Worm (Caenorhabditis elegans): Measurements from ENCODE around the gene R02E4.1.
A peak's percentile ranks its signal among the peaks of the same experiment; 100 is the strongest.

The R02E4.1 gene

ce11 chrX:4142202-4142601 lies 37.9 kb upstream of the R02E4.1 start:
- TF ChIP-seq ces-1 (GFP tag; optimal IDR thresholded peaks at IDR 0.05) (no peak), elt-2 (tag; optimal IDR thresholded peaks at IDR 0.05) (peak; percentile 90), unc-86 (tag; optimal IDR thresholded peaks at IDR 0.05) (peak; percentile 60), ztf-11 (tag; optimal IDR thresholded peaks at IDR 0.05) (no peak), ceh-63 (GFP tag; optimal IDR thresholded peaks at IDR 0.05) (no peak), dpl-1 (GFP tag; optimal IDR thresholded peaks at IDR 0.05) (peak; percentile 12 to 49 (median 43)), hlh-4 (tag; optimal IDR thresholded peaks at IDR 0.05) (peak; percentile 40), nhr-12 (tag; optimal IDR thresholded peaks at IDR 0.05) (peak; percentile 37), zag-1 (tag; optimal IDR thresholded peaks at IDR 0.05) (peak; percentile 32), aha-1 (tag; optimal IDR thresholded peaks at IDR 0.05) (peak; percentile 100), vab-15 (tag; optimal IDR thresholded peaks at IDR 0.05) (no peak), blmp-1 (tag; optimal IDR thresholded peaks at IDR 0.05) (peak; percentile 48), snpc-4 (tag; optimal IDR thresholded peaks at IDR 0.05) (peak; percentile 60), hlh-17 (GFP tag; optimal IDR thresholded peaks at IDR 0.05; ENCODE audit: borderline replicate concordance) (peak; percentile 19), nhr-11 (tag; optimal IDR thresholded peaks at IDR 0.05) (peak; percentile 29), lin-35 (GFP tag; optimal IDR thresholded peaks at IDR 0.05) (peak; percentile 19 to 88), C34B4.2 (tag; optimal IDR thresholded peaks at IDR 0.05) (no peak), fos-1 (tag; optimal IDR thresholded peaks at IDR 0.05) (no peak), unc-98 (GFP tag; IDR thresholded peaks at IDR 0.05) (peak; percentile 68), Y116A8C.19 (tag; optimal IDR thresholded peaks at IDR 0.05; ENCODE audit: borderline replicate concordance) (no peak), fkh-4 (tag; optimal IDR thresholded peaks at IDR 0.05; ENCODE audit: borderline replicate concordance) (no peak), dsc-1 (tag; optimal IDR thresholded peaks at IDR 0.05) (peak; percentile 9), nhr-19 (GFP tag; conservative IDR thresholded peaks at IDR 0.05) (peak; percentile 96), ceh-82 (tag; optimal IDR thresholded peaks at IDR 0.05) (peak in 2 of 3 experiments; percentile 30 to 41), grh-1 (GFP tag; IDR thresholded peaks at IDR 0.05) (peak; percentile 76), tlp-1 (tag; optimal IDR thresholded peaks at IDR 0.05) (no peak), hpl-2 (GFP tag; optimal IDR thresholded peaks at IDR 0.05) (peak; percentile 10), irx-1 (tag; optimal IDR thresholded peaks at IDR 0.05) (peak; percentile 82), F16B12.6 (tag; optimal IDR thresholded peaks at IDR 0.05) (no peak), tbx-2 (tag; optimal IDR thresholded peaks at IDR 0.05) (peak; percentile 93), C04F5.9 (tag; optimal IDR thresholded peaks at IDR 0.05) (peak; percentile 48), aly-2 (tag; optimal IDR thresholded peaks at IDR 0.05) (no peak), alr-1 (tag; optimal IDR thresholded peaks at IDR 0.05; ENCODE audit: borderline replicate concordance) (no peak), sptf-1 (tag; optimal IDR thresholded peaks at IDR 0.05) (no peak), lin-15B (tag; optimal IDR thresholded peaks at IDR 0.05) (no peak), mab-9 (GFP tag; IDR thresholded peaks at IDR 0.05) (peak; percentile 67; the same call in 1 of the 2 replicates), lir-3 (tag; optimal IDR thresholded peaks at IDR 0.05; ENCODE audit: poor library complexity) (peak; percentile 87), rnt-1 (tag; optimal IDR thresholded peaks at IDR 0.05) (peak; percentile 92), mdl-1 (tag; optimal IDR thresholded peaks at IDR 0.05) (peak; percentile 74 to 99), C16A3.4 (tag; optimal IDR thresholded peaks at IDR 0.05) (peak; percentile 55), mef-2 (tag; optimal IDR thresholded peaks at IDR 0.05) (peak; percentile 77), fkh-10 (GFP tag; optimal IDR thresholded peaks at IDR 0.05) (peak; percentile 42), skn-1 (tag; optimal IDR thresholded peaks at IDR 0.05) (peak; percentile 75), jun-1 (tag; optimal IDR thresholded peaks at IDR 0.05) (peak; percentile 53), unc-130 (tag; optimal IDR thresholded peaks at IDR 0.05) (peak; percentile 51), nhr-71 (tag; optimal IDR thresholded peaks at IDR 0.05) (peak; percentile 99), pag-3 (tag; optimal IDR thresholded peaks at IDR 0.05; ENCODE audit: borderline replicate concordance, insufficient read depth) (peak; percentile 59), ama-1 (optimal IDR thresholded peaks at IDR 0.05) (no peak), ets-5 (GFP tag; IDR thresholded peaks at IDR 0.05) (no peak), nhr-84 (tag; optimal IDR thresholded peaks at IDR 0.05) (peak; percentile 6), ceh-90 (tag; optimal IDR thresholded peaks at IDR 0.05) (no peak), zip-4 (GFP tag; optimal IDR thresholded peaks at IDR 0.05) (peak; percentile 80), nhr-90 (tag; optimal IDR thresholded peaks at IDR 0.05; ENCODE audit: poor library complexity) (peak; percentile 95)
